Fruit fly (Drosophila melanogaster) whole organism, prepupa: Measurements from ENCODE around the gene Mau2.

Experiments used
- Blimp-1 ChIP-seq: fragments of 200-800 bp; sonication (Bioruptor generic); optimal IDR thresholded peaks from 3 replicates; lab custom pipeline; 2017; ENCODE audit warnings: missing biosample characterization, missing genetic modification characterization, mild to moderate bottlenecking, moderate library complexity, missing genetic modification reagents
- CG10631 ChIP-seq: fragments of 200-800 bp; sonication (Bioruptor generic); optimal IDR thresholded peaks from 2 replicates; lab custom pipeline; 2016; ENCODE audit warnings: missing biosample characterization, missing genetic modification characterization
- CG10669 ChIP-seq: fragments of 200-800 bp; sonication (Bioruptor generic); optimal IDR thresholded peaks from 3 replicates; lab custom pipeline; 2018; ENCODE audit warnings: missing biosample characterization, mild to moderate bottlenecking, missing genetic modification characterization, moderate library complexity
- CG11762 ChIP-seq: fragments of 200-800 bp; sonication (Bioruptor generic); optimal IDR thresholded peaks from 3 replicates; lab custom pipeline; 2016; ENCODE audit warnings: missing biosample characterization, missing genetic modification characterization; ENCODE audit not compliant: insufficient read depth
- CG15336 ChIP-seq: fragments of 200-800 bp; sonication (Bioruptor generic); IDR thresholded peaks from 2 replicates; pipeline ENCODE4 v1.3.6; 2022; ENCODE audit warnings: missing biosample characterization, missing genetic modification characterization
- CG1621 ChIP-seq: fragments of 200-800 bp; sonication (Bioruptor generic); optimal IDR thresholded peaks from 3 replicates; lab custom pipeline; 2018; ENCODE audit warnings: missing biosample characterization, mild to moderate bottlenecking, missing genetic modification characterization
- CG3032 ChIP-seq: fragments of 200-800 bp; optimal IDR thresholded peaks from 2 replicates; lab custom pipeline; 2019; ENCODE audit warnings: missing biosample characterization, mild to moderate bottlenecking, missing genetic modification characterization, moderate library complexity
- CG31627 ChIP-seq: fragments of 200-800 bp; sonication (Bioruptor generic); optimal IDR thresholded peaks from 3 replicates; lab custom pipeline; 2016; ENCODE audit warnings: missing biosample characterization, missing genetic modification characterization
- CG32006 ChIP-seq: fragments of 200-800 bp; sonication (Bioruptor generic); optimal IDR thresholded peaks from 3 replicates; lab custom pipeline; 2017; ENCODE audit warnings: missing biosample characterization, mild to moderate bottlenecking, missing genetic modification characterization
- CG34406 ChIP-seq: fragments of 200-800 bp; sonication (Bioruptor generic); optimal IDR thresholded peaks from 3 replicates; lab custom pipeline; 2016; ENCODE audit warnings: missing biosample characterization, missing genetic modification characterization
- CG3919 ChIP-seq: fragments of 200-800 bp; sonication (Bioruptor generic); optimal IDR thresholded peaks from 3 replicates; lab custom pipeline; 2016; ENCODE audit warnings: missing biosample characterization, missing genetic modification characterization
- CG6163 ChIP-seq: fragments of 200-800 bp; sonication (Bioruptor generic); IDR thresholded peaks from 3 replicates; pipeline ENCODE4 v1.3.6; 2022; ENCODE audit warnings: missing biosample characterization, missing genetic modification characterization
- CG6276 ChIP-seq: fragments of 200-800 bp; sonication (Bioruptor generic); optimal IDR thresholded peaks from 2 replicates; lab custom pipeline; 2017; ENCODE audit warnings: missing biosample characterization, mild to moderate bottlenecking, missing genetic modification characterization
- CG6792 ChIP-seq: fragments of 200-800 bp; sonication (Bioruptor generic); optimal IDR thresholded peaks from 3 replicates; lab custom pipeline; 2016; ENCODE audit warnings: missing biosample characterization, missing genetic modification characterization
- CG6808 ChIP-seq: fragments of 200-800 bp; sonication (Bioruptor generic); optimal IDR thresholded peaks from 3 replicates; lab custom pipeline; 2017; ENCODE audit warnings: missing biosample characterization, missing genetic modification characterization, mild to moderate bottlenecking, moderate library complexity, missing genetic modification reagents
- CG6854 ChIP-seq: fragments of 200-800 bp; sonication (Bioruptor generic); optimal IDR thresholded peaks from 2 replicates; lab custom pipeline; 2017; ENCODE audit warnings: missing biosample characterization, mild to moderate bottlenecking, missing genetic modification characterization
- CG8119 ChIP-seq: fragments of 200-800 bp; sonication (Bioruptor generic); IDR thresholded peaks from 3 replicates; pipeline ENCODE4 v1.3.6; 2022; ENCODE audit warnings: missing biosample characterization, missing genetic modification characterization
- CG8319 ChIP-seq: fragments of 200-800 bp; sonication (Bioruptor generic); optimal IDR thresholded peaks from 3 replicates; lab custom pipeline; 2016; ENCODE audit warnings: missing biosample characterization, missing genetic modification characterization
- CG8632 ChIP-seq: fragments of 200-800 bp; sonication (Bioruptor generic); optimal IDR thresholded peaks from 3 replicates; lab custom pipeline; 2016; ENCODE audit warnings: missing biosample characterization, missing genetic modification characterization
- Eip75B ChIP-seq: fragments of 200-800 bp; sonication (Bioruptor generic); optimal IDR thresholded peaks from 3 replicates; lab custom pipeline; 2016; ENCODE audit warnings: missing biosample characterization, missing genetic modification characterization
- Eip78C ChIP-seq: fragments of 200-800 bp; sonication (Bioruptor generic); peaks from one replicate; lab custom pipeline; 2016; ENCODE audit warnings: missing biosample characterization, missing genetic modification characterization
- Eip93F ChIP-seq: fragments of 200-800 bp; sonication (Bioruptor generic); optimal IDR thresholded peaks from 2 replicates; lab custom pipeline; 2016; ENCODE audit warnings: missing biosample characterization, mild to moderate bottlenecking, missing genetic modification characterization
- Ets21C ChIP-seq: fragments of 200-800 bp; sonication (Bioruptor generic); optimal IDR thresholded peaks from 3 replicates; lab custom pipeline; 2016; ENCODE audit warnings: missing biosample characterization, missing genetic modification characterization
- Ets96B ChIP-seq: fragments of 200-800 bp; optimal IDR thresholded peaks from 2 replicates; lab custom pipeline; 2019; ENCODE audit warnings: missing biosample characterization, mild to moderate bottlenecking, missing genetic modification characterization, moderate library complexity
- Gug ChIP-seq: fragments of 200-800 bp; sonication (Bioruptor generic); IDR thresholded peaks from 2 replicates; pipeline ENCODE4 v1.3.6; 2022; ENCODE audit warnings: missing biosample characterization, missing genetic modification characterization
- Hr38 ChIP-seq: sonication (Bioruptor generic); optimal IDR thresholded peaks from 2 replicates; lab custom pipeline; 2016; ENCODE audit warnings: missing biosample characterization, missing genetic modification characterization
- Hr39 ChIP-seq: fragments of 200-800 bp; sonication (Bioruptor generic); optimal IDR thresholded peaks from 2 replicates; lab custom pipeline; 2016; ENCODE audit warnings: missing biosample characterization, missing genetic modification characterization
- Hr4 ChIP-seq: fragments of 200-800 bp; sonication (Bioruptor generic); optimal IDR thresholded peaks from 3 replicates; lab custom pipeline; 2016; ENCODE audit warnings: missing biosample characterization, missing genetic modification characterization
- Lpt ChIP-seq: fragments of 200-800 bp; sonication (Bioruptor generic); optimal IDR thresholded peaks from 3 replicates; lab custom pipeline; 2016; ENCODE audit warnings: missing biosample characterization, missing genetic modification characterization
- Met ChIP-seq: fragments of 200-800 bp; sonication (Bioruptor generic); optimal IDR thresholded peaks from 3 replicates; lab custom pipeline; 2016; ENCODE audit warnings: missing biosample characterization, missing genetic modification characterization
- OdsH ChIP-seq: fragments of 200-800 bp; sonication (Bioruptor generic); optimal IDR thresholded peaks from 3 replicates; lab custom pipeline; 2016; ENCODE audit warnings: missing biosample characterization, missing genetic modification characterization
- Smox ChIP-seq: fragments of 200-800 bp; sonication (Bioruptor generic); optimal IDR thresholded peaks from 3 replicates; lab custom pipeline; 2016; ENCODE audit warnings: missing biosample characterization, missing genetic modification characterization
- Sox102F ChIP-seq: fragments of 200-800 bp; sonication (Bioruptor generic); optimal IDR thresholded peaks from 2 replicates; lab custom pipeline; 2016; ENCODE audit warnings: missing biosample characterization, mild to moderate bottlenecking, missing genetic modification characterization
- Sox14 ChIP-seq: fragments of 200-800 bp; sonication (Bioruptor generic); optimal IDR thresholded peaks from 3 replicates; lab custom pipeline; 2016; ENCODE audit warnings: missing biosample characterization, missing genetic modification characterization
- Sox15 ChIP-seq: fragments of 200-800 bp; sonication (Bioruptor generic); optimal IDR thresholded peaks from 3 replicates; lab custom pipeline; 2016; ENCODE audit warnings: missing biosample characterization, missing genetic modification characterization
- achi ChIP-seq: fragments of 200-800 bp; sonication (Bioruptor generic); optimal IDR thresholded peaks from 3 replicates; lab custom pipeline; 2016; ENCODE audit warnings: missing biosample characterization, missing genetic modification characterization
- cyc ChIP-seq: fragments of 200-800 bp; sonication (Bioruptor generic); optimal IDR thresholded peaks from 3 replicates; lab custom pipeline; 2016; ENCODE audit warnings: missing biosample characterization, missing genetic modification characterization
- dac ChIP-seq: fragments of 200-800 bp; sonication (Bioruptor generic); optimal IDR thresholded peaks from 2 replicates; lab custom pipeline; 2017; ENCODE audit warnings: missing biosample characterization, mild to moderate bottlenecking, missing genetic modification characterization
- dsx ChIP-seq: fragments of 200-800 bp; optimal IDR thresholded peaks from 3 replicates; lab custom pipeline; 2019; ENCODE audit warnings: missing biosample characterization, mild to moderate bottlenecking, missing genetic modification characterization, moderate library complexity; ENCODE audit not compliant: poor library complexity, severe bottlenecking
- eg ChIP-seq: fragments of 200-800 bp; sonication (Bioruptor generic); IDR thresholded peaks from 3 replicates; pipeline ENCODE4 v1.3.6; 2022; ENCODE audit warnings: missing biosample characterization, missing genetic modification characterization
- fd85E ChIP-seq: fragments of 200-800 bp; sonication (Bioruptor generic); optimal IDR thresholded peaks from 3 replicates; lab custom pipeline; 2016; ENCODE audit warnings: missing biosample characterization, missing genetic modification characterization
- fkh ChIP-seq: fragments of 200-800 bp; sonication (Bioruptor generic); optimal IDR thresholded peaks from 3 replicates; lab custom pipeline; 2017; ENCODE audit warnings: missing biosample characterization, mild to moderate bottlenecking, missing genetic modification characterization, moderate library complexity
- lz ChIP-seq: fragments of 200-800 bp; sonication (Bioruptor generic); optimal IDR thresholded peaks from 3 replicates; lab custom pipeline; 2016; ENCODE audit warnings: missing biosample characterization, missing genetic modification characterization
- net ChIP-seq: fragments of 200-800 bp; sonication (Bioruptor generic); optimal IDR thresholded peaks from 3 replicates; lab custom pipeline; 2016; ENCODE audit warnings: missing biosample characterization, missing genetic modification characterization
- pdm3 ChIP-seq: fragments of 200-800 bp; sonication (Bioruptor generic); optimal IDR thresholded peaks from 3 replicates; lab custom pipeline; 2016; ENCODE audit warnings: missing biosample characterization, missing genetic modification characterization
- salr ChIP-seq, 2 experiments: fragments of 200-800 bp; sonication (Bioruptor generic); optimal IDR thresholded peaks; 3 replicates each; lab custom pipeline; 2016 to 2018; ENCODE audit warnings: missing biosample characterization in 2 of 2, missing genetic modification characterization in 2 of 2, mild to moderate bottlenecking in 1 of 2
- ss ChIP-seq, 2 experiments: fragments of 200-800 bp; sonication (Bioruptor generic); optimal IDR thresholded peaks; 2 replicates in 1 of 2; 3 replicates in 1 of 2; lab custom pipeline; 2017 to 2018; ENCODE audit warnings: mild to moderate bottlenecking in 2 of 2, missing biosample characterization in 2 of 2, missing genetic modification characterization in 2 of 2, moderate library complexity in 1 of 2
- svp ChIP-seq: fragments of 200-800 bp; sonication (Bioruptor generic); peaks from one replicate; lab custom pipeline; 2016; ENCODE audit warnings: missing biosample characterization, missing genetic modification characterization
- vri ChIP-seq: fragments of 200-800 bp; sonication (Bioruptor generic); optimal IDR thresholded peaks from 3 replicates; lab custom pipeline; 2016; ENCODE audit warnings: missing biosample characterization, mild to moderate bottlenecking, missing genetic modification characterization

The Mau2 gene

dm6 chr3R:15205223-15205622 lies 3.8 kb upstream of the Mau2 start:
- no peak for TF ChIP-seq salr (GFP tag; optimal IDR thresholded peaks at IDR 0.05; lab: Kevin White, UChicago)
- TF ChIP-seq Eip78C, result no peak
- no peak for TF ChIP-seq dsx (GFP tag; lab: Kevin White, UChicago)
- TF ChIP-seq Gug (GFP tag; lab: Robert Waterston, UW), result no peak
- peak; percentile 32 for TF ChIP-seq vri (GFP tag; lab: Kevin White, UChicago)
- TF ChIP-seq eg (GFP tag; lab: Robert Waterston, UW), result 0 out of 3 replicates have a peak, but pooled peaks have one; percentile 44
- no peak for TF ChIP-seq CG6163 (GFP tag; lab: Robert Waterston, UW)
- TF ChIP-seq achi (GFP tag; lab: Kevin White, UChicago), result no peak
- peak; percentile 42 for TF ChIP-seq CG6854
- TF ChIP-seq Sox14 (GFP tag; lab: Kevin White, UChicago), result no peak
- TF ChIP-seq CG6808, result no peak
- no peak for TF ChIP-seq Ets96B (tag; lab: Kevin White, UChicago)
- peak; percentile 77 for TF ChIP-seq Blimp-1 (GFP tag; lab: Kevin White, UChicago)
- TF ChIP-seq ss (GFP tag; optimal IDR thresholded peaks at IDR 0.05; lab: Kevin White, UChicago), result peak in 1 of 2 experiments; percentile 65
- TF ChIP-seq Smox (GFP tag; lab: Kevin White, UChicago), result no peak
- TF ChIP-seq, all 60 proteins: peak for 5

- no peak for TF ChIP-seq CG6276
- TF ChIP-seq CG1621 (tag; lab: Kevin White, UChicago), result peak; percentile 5
- no peak for TF ChIP-seq CG6808
- no peak for TF ChIP-seq Eip93F (GFP tag; lab: Kevin White, UChicago)
- TF ChIP-seq Sox15 (GFP tag; lab: Kevin White, UChicago), result no peak
- no peak for TF ChIP-seq Ets21C (GFP tag; lab: Kevin White, UChicago)
- TF ChIP-seq CG6854, result no peak
- no peak for TF ChIP-seq CG10669 (GFP tag; lab: Kevin White, UChicago)
- no peak for TF ChIP-seq svp
- TF ChIP-seq Eip75B, result no peak
- no peak for TF ChIP-seq ss (GFP tag; optimal IDR thresholded peaks at IDR 0.05; lab: Kevin White, UChicago)
- no peak for TF ChIP-seq fkh (GFP tag; lab: Kevin White, UChicago)
- TF ChIP-seq CG8119, result no peak
- no peak for TF ChIP-seq dac
- TF ChIP-seq Blimp-1 (GFP tag; lab: Kevin White, UChicago), result no peak
- TF ChIP-seq eg (GFP tag; lab: Robert Waterston, UW), result peak; percentile 46; the same call in 1 of the 3 replicates
- TF ChIP-seq Smox (GFP tag; lab: Kevin White, UChicago), result no peak
- no peak for TF ChIP-seq CG3032 (tag; lab: Kevin White, UChicago)
- no peak for TF ChIP-seq Hr39 (GFP tag; lab: Kevin White, UChicago)
- TF ChIP-seq fd85E (GFP tag; lab: Kevin White, UChicago), result no peak
- TF ChIP-seq CG8319 (GFP tag; lab: Kevin White, UChicago), result no peak
- TF ChIP-seq Hr38 (GFP tag; lab: Kevin White, UChicago), result no peak
- peak; percentile 13 for TF ChIP-seq dsx (GFP tag; lab: Kevin White, UChicago)
- no peak for TF ChIP-seq CG31627 (GFP tag; lab: Kevin White, UChicago)
- no peak for TF ChIP-seq CG11762 (GFP tag; lab: Kevin White, UChicago)
- TF ChIP-seq Gug (GFP tag; lab: Robert Waterston, UW), result no peak
- peak; percentile 35; the same call in 1 of the 2 replicates for TF ChIP-seq CG15336 (GFP tag; lab: Robert Waterston, UW)
- no peak for TF ChIP-seq vri (GFP tag; lab: Kevin White, UChicago)
- no peak for TF ChIP-seq Lpt
- TF ChIP-seq CG10631 (GFP tag; lab: Kevin White, UChicago), result no peak
- TF ChIP-seq pdm3, result no peak
- no peak for TF ChIP-seq Met (GFP tag; lab: Kevin White, UChicago)
- peak; percentile 1 for TF ChIP-seq lz (GFP tag; lab: Kevin White, UChicago)
- no peak for TF ChIP-seq CG6792 (GFP tag; lab: Kevin White, UChicago)
- TF ChIP-seq OdsH, result no peak
- no peak for TF ChIP-seq Sox102F (GFP tag; lab: Kevin White, UChicago)
- peak; percentile 25 for TF ChIP-seq CG3919 (GFP tag; lab: Kevin White, UChicago)
- TF ChIP-seq Hr4 (GFP tag; lab: Kevin White, UChicago), result no peak
- TF ChIP-seq net (GFP tag; lab: Kevin White, UChicago), result no peak
- TF ChIP-seq CG6163 (GFP tag; lab: Robert Waterston, UW), result peak; percentile 37; the same call in 2 of the 3 replicates
- no peak for TF ChIP-seq CG34406
- no peak for TF ChIP-seq CG8632 (GFP tag; lab: Kevin White, UChicago)
- no peak for TF ChIP-seq CG32006 (GFP tag; lab: Kevin White, UChicago)
- no peak for TF ChIP-seq achi (GFP tag; lab: Kevin White, UChicago)
- no peak for TF ChIP-seq cyc (GFP tag; lab: Kevin White, UChicago)
Observed at dm6 chr3R:15206273-15206672, 2.7 kb upstream of the Mau2 start, which contains the start of gene Spn88Ea. Spn88Ea (minus strand) TSS chr3R:15206447.
